Fruit fly (Drosophila melanogaster) whole organism, wandering third instar larva: Measurements from ENCODE around the gene klg.

Source experiments
- Abd-B ChIP-seq: fragments of >200 bp; optimal IDR thresholded peaks from 2 replicates; lab custom pipeline; 2017; ENCODE audit warnings: missing biosample characterization, missing genetic modification characterization
- CG32264 ChIP-seq: fragments of 200-800 bp; sonication (Bioruptor generic); optimal IDR thresholded peaks from 2 replicates; lab custom pipeline; 2016; ENCODE audit warnings: missing biosample characterization, missing genetic modification characterization
- Dfd ChIP-seq: fragments of >200 bp; optimal IDR thresholded peaks from 2 replicates; lab custom pipeline; 2017; ENCODE audit warnings: missing biosample characterization, missing genetic modification characterization
- Dif ChIP-seq: fragments of 200-275, 200-300 bp; sonication (Bioruptor generic); optimal IDR thresholded peaks from 2 replicates; lab custom pipeline; 2018; ENCODE audit warnings: missing biosample characterization, missing genetic modification characterization; ENCODE audit not compliant: partially characterized antibody
- GATAd ChIP-seq: sonication (Bioruptor generic); optimal IDR thresholded peaks from 2 replicates; lab custom pipeline; 2016; ENCODE audit warnings: missing biosample characterization, missing genetic modification characterization
- Hnf4 ChIP-seq: fragments of 200-800 bp; sonication (Bioruptor generic); optimal IDR thresholded peaks from 2 replicates; lab custom pipeline; 2016; ENCODE audit warnings: missing biosample characterization, mild to moderate bottlenecking, missing genetic modification characterization
- Hr78 ChIP-seq: fragments of >200 bp; optimal IDR thresholded peaks from 2 replicates; lab custom pipeline; 2017; ENCODE audit warnings: missing biosample characterization, missing genetic modification characterization
- Hr83 ChIP-seq: fragments of 200-300 bp; sonication (Bioruptor generic); optimal IDR thresholded peaks from 2 replicates; lab custom pipeline; 2016; ENCODE audit warnings: missing biosample characterization, mild to moderate bottlenecking, missing genetic modification characterization, moderate library complexity; ENCODE audit not compliant: poor library complexity, severe bottlenecking
- Mio ChIP-seq: sonication (Bioruptor generic); optimal IDR thresholded peaks from 2 replicates; lab custom pipeline; 2016; ENCODE audit warnings: missing biosample characterization, missing genetic modification characterization
- Myc ChIP-seq: fragments of >200 bp; optimal IDR thresholded peaks from 2 replicates; lab custom pipeline; 2017
- N ChIP-seq: fragments of >200 bp; optimal IDR thresholded peaks from 2 replicates; lab custom pipeline; 2018; ENCODE audit warnings: missing biosample characterization, missing external identifiers, missing genetic modification characterization
- OdsH ChIP-seq: fragments of 200-800 bp; sonication (Bioruptor generic); optimal IDR thresholded peaks from 2 replicates; lab custom pipeline; 2016; ENCODE audit warnings: missing biosample characterization, mild to moderate bottlenecking, missing genetic modification characterization
- Rel ChIP-seq, 2 experiments: fragments of 200-800 bp; sonication (Bioruptor generic) in 1 of 2; optimal IDR thresholded peaks; 2 replicates in 1 of 2; 3 replicates in 1 of 2; lab custom pipeline; 2016 to 2019; ENCODE audit warnings: mild to moderate bottlenecking in 2 of 2, missing biosample characterization in 2 of 2, missing genetic modification characterization in 2 of 2, moderate library complexity in 1 of 2
- Vsx2 ChIP-seq: fragments of 200-300, 225-300 bp; sonication (Bioruptor generic); optimal IDR thresholded peaks from 2 replicates; lab custom pipeline; 2018; ENCODE audit warnings: missing biosample characterization, missing genetic modification characterization; ENCODE audit not compliant: partially characterized antibody
- brk ChIP-seq: fragments of 200-800 bp; sonication (Bioruptor generic); optimal IDR thresholded peaks from 2 replicates; lab custom pipeline; 2016; ENCODE audit warnings: missing biosample characterization, mild to moderate bottlenecking, missing genetic modification characterization
- dl ChIP-seq, 2 experiments: fragments of 175-275, 200-275 bp in 1 of 2; fragments of 200-275 bp in 1 of 2; sonication (Bioruptor generic); optimal IDR thresholded peaks; lab custom pipeline; 2018; ENCODE audit warnings: mild to moderate bottlenecking in 2 of 2, missing biosample characterization in 2 of 2, missing genetic modification characterization in 2 of 2, moderate library complexity in 2 of 2; ENCODE audit not compliant: partially characterized antibody in 2 of 2, insufficient read depth in 1 of 2
- dmrt93B ChIP-seq: fragments of 200-800 bp; sonication (Bioruptor generic); optimal IDR thresholded peaks from 2 replicates; lab custom pipeline; 2018; ENCODE audit warnings: missing biosample characterization, mild to moderate bottlenecking, missing genetic modification characterization
- dsf ChIP-seq: sonication (Bioruptor generic); optimal IDR thresholded peaks from 2 replicates; lab custom pipeline; 2016; ENCODE audit warnings: missing biosample characterization, missing genetic modification characterization, borderline replicate concordance
- ey ChIP-seq: fragments of 200-800 bp; sonication (Bioruptor generic); optimal IDR thresholded peaks from 2 replicates; lab custom pipeline; 2016; ENCODE audit warnings: missing biosample characterization, missing genetic modification characterization
- foxo ChIP-seq, 2 experiments: fragments of 200-800 bp; sonication (Bioruptor generic); optimal IDR thresholded peaks; 2 replicates in 1 of 2; 3 replicates in 1 of 2; lab custom pipeline; 2016 to 2017; ENCODE audit warnings: missing biosample characterization in 2 of 2, missing genetic modification characterization in 2 of 2
- fru ChIP-seq: fragments of 200-800 bp; sonication (Bioruptor generic); optimal IDR thresholded peaks from 3 replicates; lab custom pipeline; 2016; ENCODE audit warnings: missing biosample characterization, mild to moderate bottlenecking, missing genetic modification characterization
- h ChIP-seq: fragments of 200-800 bp; sonication (Bioruptor generic); optimal IDR thresholded peaks from 3 replicates; lab custom pipeline; 2016; ENCODE audit warnings: missing biosample characterization, mild to moderate bottlenecking, missing genetic modification characterization
- jim ChIP-seq: fragments of 175-275, 200-325 bp; sonication (Bioruptor generic); optimal IDR thresholded peaks from 2 replicates; lab custom pipeline; 2016; ENCODE audit warnings: missing biosample characterization, mild to moderate bottlenecking, missing genetic modification characterization
- pan ChIP-seq: fragments of >200 bp; optimal IDR thresholded peaks from 2 replicates; lab custom pipeline; 2017
- rgr ChIP-seq: fragments of 200-800 bp; sonication (Bioruptor generic); optimal IDR thresholded peaks from 3 replicates; lab custom pipeline; 2016; ENCODE audit warnings: missing biosample characterization, mild to moderate bottlenecking, missing genetic modification characterization
- sage ChIP-seq: fragments of 200-800 bp; sonication (Bioruptor generic); optimal IDR thresholded peaks from 2 replicates; lab custom pipeline; 2016; ENCODE audit warnings: missing biosample characterization, mild to moderate bottlenecking, missing genetic modification characterization
- sv ChIP-seq: fragments of 200-800 bp; sonication (Bioruptor generic); optimal IDR thresholded peaks from 3 replicates; lab custom pipeline; 2016; ENCODE audit warnings: missing biosample characterization, missing genetic modification characterization
- woc ChIP-seq: sonication (Bioruptor generic); optimal IDR thresholded peaks from 2 replicates; lab custom pipeline; 2016; ENCODE audit warnings: missing biosample characterization, mild to moderate bottlenecking, missing genetic modification characterization

Gene klg

DNA sequence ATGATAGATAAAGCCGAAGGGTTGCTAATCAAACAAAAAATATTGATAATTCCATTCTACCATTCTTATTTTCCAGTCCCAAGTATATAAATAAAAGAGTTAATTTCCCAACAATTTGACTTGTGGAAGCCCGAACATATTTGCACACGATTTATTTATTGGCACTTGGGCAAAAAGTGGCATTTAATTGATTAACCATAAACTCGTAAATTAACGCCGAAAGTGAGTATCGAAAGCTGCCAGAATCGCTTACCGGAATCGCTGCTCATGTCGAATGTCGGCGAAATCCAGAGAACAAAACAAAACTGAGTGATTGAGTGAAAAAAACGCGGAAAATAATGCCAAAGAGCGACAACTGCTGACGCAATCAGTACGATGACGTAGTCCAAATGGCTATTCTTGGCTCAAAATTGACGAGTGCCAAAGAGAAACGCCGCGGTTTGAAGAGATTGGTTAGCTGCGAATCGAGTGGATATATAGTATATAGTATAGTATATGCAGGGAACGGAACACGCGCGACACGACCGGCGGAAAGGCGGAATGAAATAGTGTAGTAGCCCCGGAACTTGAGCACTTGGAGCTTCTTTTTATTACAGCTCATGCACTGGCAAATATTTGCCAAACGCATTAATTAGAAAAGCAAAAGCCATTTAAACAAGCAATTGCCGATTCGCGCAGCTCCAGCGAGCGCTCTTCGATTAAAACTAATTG is 99.0 kb downstream of the klg start, which contains the start of gene Nha2:
TSS of gene Nha2 (minus strand) at position 617 of the 711 bp plus-strand sequence.
- TF ChIP-seq GATAd (no peak), sage (GFP tag; lab: Kevin White, UChicago) (no peak)
- TF ChIP-seq, all 38 proteins: peak for 0

DNA sequence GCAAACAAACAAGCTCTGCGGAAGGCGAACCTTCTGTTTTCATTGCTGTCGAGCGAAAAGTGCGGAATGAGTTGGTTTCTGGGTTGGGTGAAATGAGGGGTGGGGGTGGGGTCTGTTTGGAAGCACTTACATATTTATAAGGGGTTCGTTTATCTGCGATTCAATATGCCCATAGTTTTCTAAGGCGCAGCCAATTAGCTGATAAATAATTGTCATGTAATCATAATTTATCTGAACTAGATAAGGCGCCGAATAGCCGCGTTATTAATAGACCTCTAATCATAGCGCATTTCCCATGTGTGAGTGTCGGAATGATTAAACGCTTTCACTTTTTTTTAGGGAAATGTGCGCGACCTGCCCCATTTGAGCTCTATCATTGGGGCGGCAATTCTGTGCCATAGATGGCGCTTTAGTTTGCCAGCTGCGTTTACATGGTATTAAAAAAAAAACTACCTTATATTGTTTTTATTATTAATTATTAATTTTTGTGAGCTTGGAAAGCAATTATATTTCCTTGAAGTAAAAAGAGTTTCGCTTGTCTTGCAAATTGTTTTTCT is 99.6 kb downstream of the klg start:
- no peak for TF ChIP-seq foxo (GFP tag; optimal IDR thresholded peaks at IDR 0.05; lab: Kevin White, UChicago)
- no peak for TF ChIP-seq dsf (GFP tag; lab: Kevin White, UChicago)
- TF ChIP-seq Hnf4 (GFP tag; lab: Kevin White, UChicago) = no peak
- TF ChIP-seq jim (GFP tag; lab: Kevin White, UChicago) = no peak
- TF ChIP-seq Dfd (GFP tag; lab: Kevin White, UChicago) = no peak
- no peak for TF ChIP-seq sage (GFP tag; lab: Kevin White, UChicago)
- TF ChIP-seq Vsx2 (GFP tag; lab: Kevin White, UChicago) = no peak
- no peak for TF ChIP-seq CG32264 (GFP tag; lab: Kevin White, UChicago)
- no peak for TF ChIP-seq sv (GFP tag; lab: Kevin White, UChicago)
- TF ChIP-seq dmrt93B (GFP tag; lab: Kevin White, UChicago) = no peak
- no peak for TF ChIP-seq Rel (GFP tag; optimal IDR thresholded peaks at IDR 0.05; lab: Kevin White, UChicago)
- no peak for TF ChIP-seq Rel (tag; optimal IDR thresholded peaks at IDR 0.05; lab: Kevin White, UChicago)
- no peak for TF ChIP-seq ey (GFP tag; lab: Kevin White, UChicago)
- TF ChIP-seq OdsH (GFP tag; lab: Kevin White, UChicago) = no peak
- TF ChIP-seq Myc = no peak
- TF ChIP-seq rgr (GFP tag; lab: Kevin White, UChicago) = no peak
- no peak for TF ChIP-seq fru (GFP tag; lab: Kevin White, UChicago)
- no peak for TF ChIP-seq pan (lab: Kevin White, UChicago)
- TF ChIP-seq brk (GFP tag; lab: Kevin White, UChicago) = no peak

DNA sequence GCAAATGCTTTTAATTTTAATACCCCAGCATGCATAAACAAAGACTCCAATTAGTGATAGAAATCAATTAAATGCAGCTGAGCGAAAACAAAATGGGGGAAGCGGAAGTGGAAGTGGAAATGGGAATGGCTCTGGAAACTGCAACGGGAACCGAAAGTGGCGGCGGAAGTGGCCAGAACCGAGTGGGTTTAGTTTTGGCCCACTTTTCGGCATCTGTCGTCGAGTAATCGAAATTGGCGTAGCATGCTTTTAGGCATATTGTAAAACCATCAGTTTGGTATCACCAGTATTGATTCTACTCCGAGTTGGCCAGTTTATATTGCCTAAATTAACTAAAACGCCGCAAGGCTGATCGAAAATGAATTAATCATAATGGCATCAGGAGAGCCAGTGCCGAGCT is 105.1 kb downstream of the klg start:
- no peak for TF ChIP-seq pan (lab: Kevin White, UChicago)
- TF ChIP-seq OdsH (GFP tag; lab: Kevin White, UChicago) = no peak
- no peak for TF ChIP-seq Mio
- TF ChIP-seq Dif (GFP tag; lab: Kevin White, UChicago) = no peak
- TF ChIP-seq GATAd = no peak
- TF ChIP-seq Hr83 (GFP tag; lab: Kevin White, UChicago) = no peak
- no peak for TF ChIP-seq jim (GFP tag; lab: Kevin White, UChicago)
- no peak for TF ChIP-seq foxo (GFP tag; optimal IDR thresholded peaks at IDR 0.05; lab: Kevin White, UChicago)
- peak; percentile 54 for TF ChIP-seq N (GFP tag; lab: Kevin White, UChicago)
- no peak for TF ChIP-seq woc (GFP tag; lab: Kevin White, UChicago)
- TF ChIP-seq h (GFP tag; lab: Kevin White, UChicago) = no peak
- TF ChIP-seq dmrt93B (GFP tag; lab: Kevin White, UChicago) = no peak
- TF ChIP-seq Myc = peak; percentile 18

DNA sequence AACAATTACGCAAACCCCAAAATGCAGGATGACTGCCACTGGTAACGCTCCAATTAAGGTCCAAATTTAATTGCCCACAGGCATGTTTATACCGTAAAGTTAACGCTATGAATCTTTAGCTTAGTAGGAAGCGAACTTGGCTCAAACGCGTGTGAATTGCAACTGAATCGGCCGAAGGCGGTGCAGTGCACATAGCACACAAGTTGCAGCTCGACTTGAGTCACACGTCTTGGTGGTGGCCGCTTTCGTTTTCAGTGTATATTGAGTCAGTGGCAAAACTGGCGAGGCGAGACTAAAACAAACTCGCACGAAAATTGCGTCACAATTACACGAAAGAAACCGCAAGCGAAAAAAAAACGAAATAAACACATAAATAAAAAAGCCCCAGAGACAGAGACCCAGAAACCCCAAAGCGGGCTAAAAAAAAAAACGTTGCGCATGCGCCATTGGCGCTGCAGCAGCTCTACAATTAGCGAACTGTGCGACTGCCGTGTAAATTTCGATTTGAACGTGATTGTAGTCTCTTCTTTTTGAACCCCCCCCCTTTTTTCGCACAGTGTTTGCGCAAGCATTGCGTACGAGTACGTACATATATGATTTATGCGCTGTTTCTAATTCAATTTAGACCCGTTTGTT is 110.5 kb downstream of the klg start:
- TF ChIP-seq Abd-B (GFP tag; lab: Kevin White, UChicago) = no peak
- no peak for TF ChIP-seq N (GFP tag; lab: Kevin White, UChicago)
- TF ChIP-seq Mio = no peak
- TF ChIP-seq dl (GFP tag; optimal IDR thresholded peaks at IDR 0.05; lab: Kevin White, UChicago; ENCODE audit: insufficient read depth in 1 of 2, partially characterized antibody in 2 of 2) = no peak
- TF ChIP-seq woc (GFP tag; lab: Kevin White, UChicago) = no peak
- TF ChIP-seq sage (GFP tag; lab: Kevin White, UChicago) = no peak
- TF ChIP-seq sv (GFP tag; lab: Kevin White, UChicago) = no peak
- no peak for TF ChIP-seq pan (lab: Kevin White, UChicago)
- no peak for TF ChIP-seq Vsx2 (GFP tag; lab: Kevin White, UChicago)
- TF ChIP-seq dmrt93B (GFP tag; lab: Kevin White, UChicago) = no peak
- no peak for TF ChIP-seq Myc
- TF ChIP-seq jim (GFP tag; lab: Kevin White, UChicago) = no peak
- TF ChIP-seq Hr78 = no peak
- no peak for TF ChIP-seq dsf (GFP tag; lab: Kevin White, UChicago)
- TF ChIP-seq OdsH (GFP tag; lab: Kevin White, UChicago) = no peak
- no peak for TF ChIP-seq Hnf4 (GFP tag; lab: Kevin White, UChicago)
- TF ChIP-seq h (GFP tag; lab: Kevin White, UChicago) = no peak
- TF ChIP-seq Rel (GFP tag; optimal IDR thresholded peaks at IDR 0.05; lab: Kevin White, UChicago) = no peak
- no peak for TF ChIP-seq Rel (tag; optimal IDR thresholded peaks at IDR 0.05; lab: Kevin White, UChicago)
